Worm (Caenorhabditis elegans) whole organism, L2 larva: ENCODE measurements around the gene srj-49.

Source experiments
- C34F6.9 ChIP-seq: fragments of 150-350 bp; optimal IDR thresholded peaks from 2 replicates; lab custom pipeline; 2014; ENCODE audit warnings: missing biosample characterization, missing genetic modification characterization
- R02D3.7 ChIP-seq: fragments of 150-350 bp; optimal IDR thresholded peaks from 2 replicates; lab custom pipeline; 2014; ENCODE audit warnings: missing biosample characterization, missing genetic modification characterization
- alr-1 ChIP-seq: fragments of 150-350 bp; optimal IDR thresholded peaks from 2 replicates; lab custom pipeline; 2014; ENCODE audit warnings: missing biosample characterization, missing genetic modification characterization
- aly-2 ChIP-seq: fragments of 150-350 bp; optimal IDR thresholded peaks from 2 replicates; lab custom pipeline; 2014; ENCODE audit warnings: missing biosample characterization, missing genetic modification characterization
- blmp-1 ChIP-seq: sonication (generic microtip); optimal IDR thresholded peaks from 2 replicates; lab custom pipeline; 2017; ENCODE audit warnings: missing genetic modification characterization, mild to moderate bottlenecking, missing compliant biosample characterization, antibody characterized with exemption, moderate library complexity; ENCODE audit not compliant: insufficient read depth
- egl-27 ChIP-seq: sonication (generic microtip); optimal IDR thresholded peaks from 3 replicates; lab custom pipeline; 2017; ENCODE audit warnings: missing biosample characterization, missing genetic modification reagents, missing genetic modification characterization
- elt-3 ChIP-seq: sonication (generic microtip); optimal IDR thresholded peaks from 2 replicates; lab custom pipeline; 2017; ENCODE audit warnings: missing biosample characterization, missing genetic modification characterization
- fos-1 ChIP-seq: fragments of 150-350 bp; optimal IDR thresholded peaks from 2 replicates; lab custom pipeline; 2014; ENCODE audit warnings: missing biosample characterization, missing genetic modification characterization
- lin-11 ChIP-seq: fragments of 150-350 bp; sonication (generic microtip); optimal IDR thresholded peaks from 2 replicates; lab custom pipeline; 2014; ENCODE audit warnings: missing biosample characterization, missing genetic modification characterization, inconsistent platforms, mixed read lengths
- lin-13 ChIP-seq: fragments of 150-350 bp; optimal IDR thresholded peaks from 2 replicates; lab custom pipeline; 2014; ENCODE audit warnings: missing biosample characterization, missing genetic modification reagents, missing genetic modification characterization
- lin-39 ChIP-seq: fragments of 150-350 bp; optimal IDR thresholded peaks from 2 replicates; lab custom pipeline; 2014; ENCODE audit warnings: missing biosample characterization, missing genetic modification reagents, missing genetic modification characterization
- lsy-2 ChIP-seq, 2 experiments: fragments of 150-350 bp in 1 of 2; sonication (generic microtip) in 1 of 2; optimal IDR thresholded peaks; 2 replicates each; lab custom pipeline; 2014 to 2017; ENCODE audit warnings: missing biosample characterization in 2 of 2, missing genetic modification characterization in 2 of 2
- mab-5 ChIP-seq: fragments of 150-350 bp; optimal IDR thresholded peaks from 2 replicates; lab custom pipeline; 2014; ENCODE audit warnings: missing biosample characterization, missing genetic modification characterization
- mbf-1 ChIP-seq: sonication (generic microtip); optimal IDR thresholded peaks from 2 replicates; lab custom pipeline; 2017; ENCODE audit warnings: missing biosample characterization, missing genetic modification characterization
- nhr-11 ChIP-seq: fragments of 150-350 bp; optimal IDR thresholded peaks from 2 replicates; lab custom pipeline; 2014; ENCODE audit warnings: missing biosample characterization, missing genetic modification characterization
- nhr-12 ChIP-seq: fragments of 150-350 bp; optimal IDR thresholded peaks from 2 replicates; lab custom pipeline; 2014; ENCODE audit warnings: missing biosample characterization, missing genetic modification characterization
- nhr-129 ChIP-seq: fragments of 150-350 bp; optimal IDR thresholded peaks from 2 replicates; lab custom pipeline; 2014; ENCODE audit warnings: missing biosample characterization, missing genetic modification characterization
- nhr-21 ChIP-seq: fragments of 150-350 bp; optimal IDR thresholded peaks from 2 replicates; lab custom pipeline; 2014; ENCODE audit warnings: missing biosample characterization, missing genetic modification characterization
- nhr-23 ChIP-seq: fragments of 150-350 bp; optimal IDR thresholded peaks from 2 replicates; lab custom pipeline; 2014; ENCODE audit warnings: missing biosample characterization, missing genetic modification reagents, missing genetic modification characterization
- nhr-237 ChIP-seq: fragments of 150-350 bp; optimal IDR thresholded peaks from 2 replicates; lab custom pipeline; 2014; ENCODE audit warnings: missing biosample characterization, missing genetic modification characterization
- nhr-6 ChIP-seq: fragments of 150-350 bp; optimal IDR thresholded peaks from 2 replicates; lab custom pipeline; 2014; ENCODE audit warnings: missing biosample characterization, missing genetic modification characterization
- nhr-77 ChIP-seq: fragments of 150-350 bp; optimal IDR thresholded peaks from 2 replicates; lab custom pipeline; 2014; ENCODE audit warnings: missing biosample characterization, missing genetic modification characterization
- sem-4 ChIP-seq: fragments of 150-350 bp; optimal IDR thresholded peaks from 2 replicates; lab custom pipeline; 2014; ENCODE audit warnings: missing biosample characterization, missing genetic modification reagents, missing genetic modification characterization
- skn-1 ChIP-seq: sonication (generic microtip); optimal IDR thresholded peaks from 2 replicates; lab custom pipeline; 2017; ENCODE audit warnings: missing biosample characterization, missing genetic modification characterization
- sma-9 ChIP-seq, 2 experiments: fragments of 150-350 bp in 1 of 2; sonication (generic microtip) in 1 of 2; optimal IDR thresholded peaks; 2 replicates each; lab custom pipeline; 2014 to 2016; ENCODE audit warnings: missing genetic modification characterization in 2 of 2, mild to moderate bottlenecking in 1 of 2, missing biosample characterization in 1 of 2, missing compliant biosample characterization in 1 of 2, missing genetic modification reagents in 1 of 2, moderate library complexity in 1 of 2
- snpc-4 ChIP-seq: fragments of 150-350 bp; optimal IDR thresholded peaks from 2 replicates; lab custom pipeline; 2014; ENCODE audit warnings: missing biosample characterization, missing genetic modification characterization
- unc-39 ChIP-seq: fragments of 150-350 bp; optimal IDR thresholded peaks from 2 replicates; lab custom pipeline; 2014; ENCODE audit warnings: missing biosample characterization, missing genetic modification characterization
- zag-1 ChIP-seq: fragments of 150-350 bp; optimal IDR thresholded peaks from 2 replicates; lab custom pipeline; 2014; ENCODE audit warnings: missing biosample characterization, missing genetic modification characterization
- ztf-1 ChIP-seq: fragments of 200-800 bp; sonication (Bioruptor generic); conservative IDR thresholded peaks from 2 replicates; pipeline ENCODE4 v1.3.6; 2022; ENCODE audit warnings: missing genetic modification characterization, missing compliant biosample characterization
- ztf-4 ChIP-seq: fragments of 150-350 bp; optimal IDR thresholded peaks from 2 replicates; lab custom pipeline; 2014; ENCODE audit warnings: missing biosample characterization, missing genetic modification characterization

The srj-49 gene

DNA sequence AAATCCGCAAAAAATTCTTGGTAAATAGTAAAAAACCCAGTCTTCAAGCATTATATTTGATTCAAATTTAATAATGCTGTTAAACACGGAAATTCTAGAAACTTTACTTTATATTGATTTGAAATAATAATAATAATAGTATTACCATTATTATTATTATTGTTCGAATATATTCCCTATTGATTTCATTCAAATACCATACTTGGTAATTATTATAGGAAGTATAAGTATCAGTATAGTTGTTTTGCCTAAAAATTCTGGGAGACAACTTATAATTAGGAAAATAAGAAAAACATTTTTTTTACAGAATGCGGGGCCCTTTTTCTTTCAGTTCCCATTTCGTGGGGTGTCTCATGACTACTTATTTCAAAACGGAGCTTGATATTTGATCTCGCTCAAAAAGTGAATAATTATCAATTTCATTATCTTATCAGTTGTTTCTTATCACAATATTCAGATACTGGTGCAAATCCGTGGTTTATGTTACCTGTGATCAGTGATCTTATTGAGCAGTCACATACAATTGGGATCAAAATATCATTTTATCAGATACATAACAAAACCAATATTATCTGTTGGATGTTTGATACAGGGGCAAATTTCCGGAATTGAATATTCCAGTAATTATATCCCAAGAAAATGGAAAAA lies at the start of gene srj-49:
Gene srj-49 (minus strand): TSS at position 51 of the 648 bp plus-strand sequence.
- TF ChIP-seq blmp-1 (tag; lab: Kevin White, UChicago) (no peak), snpc-4 (tag; lab: Kevin White, UChicago) (no peak), egl-27 (tag; lab: Kevin White, UChicago) (no peak), alr-1 (tag; lab: Kevin White, UChicago) (no peak), C34F6.9 (no peak), skn-1 (tag; lab: Kevin White, UChicago) (no peak), nhr-129 (tag; lab: Kevin White, UChicago) (no peak), sma-9 (GFP tag; optimal IDR thresholded peaks at IDR 0.05; lab: Kevin White, UChicago) (peak; percentile 51), sma-9 (tag; optimal IDR thresholded peaks at IDR 0.05; lab: Kevin White, UChicago) (no peak), nhr-6 (tag; lab: Kevin White, UChicago) (no peak), nhr-77 (no peak), fos-1 (tag; lab: Kevin White, UChicago) (peak; percentile 65), zag-1 (tag; lab: Kevin White, UChicago) (no peak)

DNA sequence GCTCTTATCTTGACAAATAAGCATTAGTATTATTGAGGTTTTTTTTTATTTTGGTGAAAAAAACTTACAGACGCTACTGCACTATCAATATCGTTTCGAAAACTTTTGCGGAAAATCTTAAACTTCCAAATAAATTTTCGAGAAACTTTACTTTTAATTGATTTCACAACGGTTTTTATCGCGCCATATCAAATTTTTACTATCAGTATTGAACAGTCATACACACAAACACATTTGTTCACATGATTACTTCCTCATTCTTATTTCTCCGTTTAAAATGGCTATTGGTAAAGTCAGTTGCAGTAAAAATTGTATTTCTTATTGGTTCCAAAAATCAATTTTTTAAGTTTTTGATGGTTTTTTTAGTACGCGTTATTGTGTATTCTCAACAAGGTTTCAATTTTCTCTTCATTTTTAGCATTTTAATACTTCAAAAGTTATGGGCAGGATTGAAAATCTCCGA lies 48.1 kb upstream of the srj-49 start, which contains the start of gene pals-32:
Gene pals-32 (plus strand): TSS at position 413 of the 463 bp plus-strand sequence.
- TF ChIP-seq nhr-23 (tag; lab: Kevin White, UChicago) (no peak), fos-1 (tag; lab: Kevin White, UChicago) (peak; percentile 57)

DNA sequence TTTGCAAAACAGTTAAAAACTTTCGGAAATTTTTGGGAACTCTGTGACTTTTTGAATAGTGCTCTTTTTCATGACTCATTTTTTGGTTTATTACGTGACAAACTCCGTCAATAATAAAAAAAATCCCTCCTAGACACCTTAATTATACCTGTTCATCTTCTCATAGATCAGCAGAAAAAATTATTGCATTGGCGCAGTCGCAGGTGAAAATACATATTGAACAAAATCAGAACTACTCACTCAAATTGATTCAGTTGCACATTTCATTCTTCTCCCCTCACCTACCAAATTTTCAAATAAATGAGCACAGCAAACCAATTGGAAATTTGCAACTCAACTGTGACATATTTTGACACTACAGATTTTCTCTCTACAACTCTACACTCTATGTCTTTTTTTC lies 44.8 kb upstream of the srj-49 start, which contains the start of gene srh-127:
Gene srh-127 (plus strand): TSS at position 301 of the 400 bp plus-strand sequence.
- no peak for TF ChIP-seq ztf-1
- no peak for TF ChIP-seq mbf-1 (tag; lab: Kevin White, UChicago)
- no peak for TF ChIP-seq sem-4 (tag; lab: Kevin White, UChicago)
- TF ChIP-seq elt-3 (tag; lab: Kevin White, UChicago), result no peak
- no peak for TF ChIP-seq nhr-237
- TF ChIP-seq nhr-12 (tag; lab: Kevin White, UChicago), result no peak
- TF ChIP-seq snpc-4 (tag; lab: Kevin White, UChicago), result no peak

DNA sequence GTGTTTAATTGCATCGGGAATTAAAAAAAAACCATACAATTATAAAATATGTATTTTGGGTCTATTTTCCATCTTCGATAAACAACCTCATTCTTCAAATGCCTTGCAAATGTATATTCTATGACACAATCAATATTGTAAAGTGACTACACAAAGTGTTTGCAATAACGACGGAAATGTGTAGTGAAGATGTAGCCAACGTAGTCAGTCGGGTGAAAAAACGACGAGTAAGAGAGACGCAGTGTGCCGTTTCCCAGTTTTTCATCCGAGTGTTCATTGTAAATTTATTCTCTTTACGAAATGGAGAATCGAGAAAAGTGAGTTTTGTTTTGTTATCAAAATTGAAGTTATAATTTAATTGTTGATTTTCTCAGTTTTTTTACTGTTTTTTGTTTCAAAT lies 43.8 kb upstream of the srj-49 start, which contains the start of gene F37B4.15:
Gene F37B4.15 (plus strand): TSS at position 301 of the 400 bp plus-strand sequence.
- no peak for TF ChIP-seq aly-2 (tag; lab: Kevin White, UChicago)
- TF ChIP-seq lin-13, result no peak
- no peak for TF ChIP-seq lin-39
- no peak for TF ChIP-seq zag-1 (tag; lab: Kevin White, UChicago)
- no peak for TF ChIP-seq ztf-4 (tag; lab: Kevin White, UChicago)

DNA sequence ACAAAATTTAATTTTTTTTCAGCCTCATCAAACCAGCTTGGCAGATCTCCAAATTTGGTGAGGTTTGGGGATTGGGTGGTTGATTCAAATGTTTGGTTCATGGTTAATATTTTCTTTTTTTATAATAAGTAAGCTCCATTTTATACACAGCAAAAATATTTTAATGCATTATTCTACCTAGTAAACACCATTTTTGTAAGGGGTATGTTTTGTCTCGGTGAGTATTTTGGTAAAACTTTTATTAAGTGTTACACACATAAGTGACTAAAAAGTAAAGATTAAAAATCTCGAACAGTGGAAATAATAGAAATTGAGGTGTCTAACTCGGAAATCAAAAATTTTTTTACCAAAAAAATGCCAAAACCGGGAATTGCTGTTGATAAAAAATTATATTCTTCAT lies 40.5 kb upstream of the srj-49 start, which contains the start of gene srw-4:
Gene srw-4 (minus strand): TSS at position 101 of the 400 bp plus-strand sequence.
- TF ChIP-seq nhr-12 (tag; lab: Kevin White, UChicago) (no peak), lin-13 (no peak), nhr-11 (tag; lab: Kevin White, UChicago) (no peak), unc-39 (tag; lab: Kevin White, UChicago) (no peak), mbf-1 (tag; lab: Kevin White, UChicago) (no peak), lin-11 (tag; lab: Kevin White, UChicago) (no peak), nhr-77 (no peak), skn-1 (tag; lab: Kevin White, UChicago) (no peak), fos-1 (tag; lab: Kevin White, UChicago) (no peak), sma-9 (GFP tag; optimal IDR thresholded peaks at IDR 0.05; lab: Kevin White, UChicago) (no peak), sma-9 (tag; optimal IDR thresholded peaks at IDR 0.05; lab: Kevin White, UChicago) (no peak), elt-3 (tag; lab: Kevin White, UChicago) (no peak), ztf-1 (no peak), nhr-21 (tag; lab: Kevin White, UChicago) (no peak), lsy-2 (tag; optimal IDR thresholded peaks at IDR 0.05; lab: Kevin White, UChicago) (no peak), mab-5 (tag; lab: Kevin White, UChicago) (no peak)

DNA sequence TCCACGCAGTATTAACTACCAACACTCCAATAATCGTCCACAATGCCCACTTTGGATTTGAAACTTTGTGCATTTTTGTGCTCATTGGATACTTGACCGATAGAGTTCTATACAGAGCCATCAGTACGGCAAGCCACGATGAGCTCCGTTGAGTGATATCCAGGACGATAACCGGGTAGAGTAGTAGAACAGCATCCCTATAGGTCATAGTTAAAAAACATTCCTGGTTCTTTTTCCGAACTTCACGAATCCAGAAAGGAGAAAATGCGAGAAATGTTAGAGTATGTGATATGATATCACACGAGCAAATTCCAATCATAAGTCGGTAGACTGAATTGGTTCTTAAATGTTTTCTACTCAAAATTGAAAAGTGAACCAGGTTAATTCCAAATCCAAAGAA lies 40.1 kb upstream of the srj-49 start:
- TF ChIP-seq R02D3.7 (no peak), lin-11 (tag; lab: Kevin White, UChicago) (no peak), sem-4 (tag; lab: Kevin White, UChicago) (no peak), nhr-11 (tag; lab: Kevin White, UChicago) (no peak), unc-39 (tag; lab: Kevin White, UChicago) (no peak), ztf-1 (no peak), lsy-2 (tag; optimal IDR thresholded peaks at IDR 0.05; lab: Kevin White, UChicago) (no peak), egl-27 (tag; lab: Kevin White, UChicago) (no peak), sma-9 (GFP tag; optimal IDR thresholded peaks at IDR 0.05; lab: Kevin White, UChicago) (no peak), sma-9 (tag; optimal IDR thresholded peaks at IDR 0.05; lab: Kevin White, UChicago) (no peak)
